Fruit fly (Drosophila melanogaster) whole organism, embryonic: Measurements from ENCODE around the gene CG4570.

Experiments
- ATbp ChIP-seq: fragments of 200-800 bp; sonication (Bioruptor generic); optimal IDR thresholded peaks from 2 replicates; lab custom pipeline; 2017; ENCODE audit warnings: missing biosample characterization, mild to moderate bottlenecking, missing genetic modification characterization, missing genetic modification reagents
- Antp ChIP-seq: fragments of 200-800 bp; sonication (Bioruptor generic); optimal IDR thresholded peaks from 3 replicates; lab custom pipeline; 2016; ENCODE audit warnings: missing biosample characterization, missing genetic modification characterization
- B-H1 ChIP-seq: fragments of 200-800 bp; sonication (Bioruptor generic); IDR thresholded peaks from 3 replicates; pipeline ENCODE4 v1.3.6; 2022; ENCODE audit warnings: missing biosample characterization, missing genetic modification characterization
- B-H2 ChIP-seq: fragments of 200-800 bp; sonication (Bioruptor generic); optimal IDR thresholded peaks from 2 replicates; lab custom pipeline; 2018; ENCODE audit warnings: missing biosample characterization, mild to moderate bottlenecking, missing genetic modification characterization
- CG10274 ChIP-seq: fragments of 200-800 bp; sonication (Bioruptor generic); optimal IDR thresholded peaks from 3 replicates; lab custom pipeline; 2017; ENCODE audit warnings: missing biosample characterization, mild to moderate bottlenecking, missing genetic modification characterization
- CG11695 ChIP-seq: fragments of 200-800 bp; sonication (Bioruptor generic); IDR thresholded peaks from 3 replicates; pipeline ENCODE4 v1.3.6; 2022; ENCODE audit warnings: missing biosample characterization, missing genetic modification characterization
- CG12155 ChIP-seq: fragments of 200-800 bp; sonication (Bioruptor generic); optimal IDR thresholded peaks from 3 replicates; lab custom pipeline; 2016; ENCODE audit warnings: missing biosample characterization, missing genetic modification characterization
- CG12236 ChIP-seq: fragments of 200-800 bp; sonication (Bioruptor generic); optimal IDR thresholded peaks from 2 replicates; lab custom pipeline; 2016; ENCODE audit warnings: missing biosample characterization, missing genetic modification characterization
- CG13424 ChIP-seq: fragments of 200-800 bp; sonication (Bioruptor generic); optimal IDR thresholded peaks from 2 replicates; lab custom pipeline; 2019; ENCODE audit warnings: missing biosample characterization, mild to moderate bottlenecking, missing genetic modification characterization, moderate library complexity
- CG14965 ChIP-seq: fragments of 200-800 bp; sonication (Bioruptor generic); optimal IDR thresholded peaks from 2 replicates; lab custom pipeline; 2016; ENCODE audit warnings: missing biosample characterization, missing genetic modification characterization, borderline replicate concordance
- CG17328 ChIP-seq: fragments of 200-800 bp; sonication (Bioruptor generic); IDR thresholded peaks from 2 replicates; pipeline ENCODE4 v1.3.6; 2022; ENCODE audit warnings: missing biosample characterization, missing genetic modification characterization
- CG2120 ChIP-seq: fragments of 200-800 bp; sonication (Bioruptor generic); optimal IDR thresholded peaks from 3 replicates; lab custom pipeline; 2016; ENCODE audit warnings: missing biosample characterization, missing genetic modification characterization
- CG3065 ChIP-seq: fragments of 200-800 bp; sonication (Bioruptor generic); optimal IDR thresholded peaks from 2 replicates; lab custom pipeline; 2016; ENCODE audit warnings: missing biosample characterization, missing genetic modification characterization
- CG4617 ChIP-seq: fragments of 200-800 bp; sonication (Bioruptor generic); optimal IDR thresholded peaks from 3 replicates; lab custom pipeline; 2016; ENCODE audit warnings: missing biosample characterization, missing genetic modification characterization, borderline replicate concordance
- CG4707 ChIP-seq: fragments of 200-800 bp; sonication (Bioruptor generic); optimal IDR thresholded peaks from 2 replicates; lab custom pipeline; 2018; ENCODE audit warnings: missing biosample characterization, mild to moderate bottlenecking, missing genetic modification characterization, moderate library complexity
- CG6791 ChIP-seq: fragments of 200-800 bp; sonication (Bioruptor generic); IDR thresholded peaks from 3 replicates; pipeline ENCODE4 v1.3.6; 2022; ENCODE audit warnings: missing biosample characterization, missing genetic modification characterization; ENCODE audit not compliant: partially characterized antibody
- CG7556 ChIP-seq: fragments of 200-800 bp; sonication (Bioruptor generic); optimal IDR thresholded peaks from 2 replicates; lab custom pipeline; 2017; ENCODE audit warnings: missing biosample characterization, mild to moderate bottlenecking, missing genetic modification characterization
- CG8478 ChIP-seq: fragments of >200 bp; optimal IDR thresholded peaks from 2 replicates; lab custom pipeline; 2018
- CG8944 ChIP-seq: fragments of 200-800 bp; sonication (Bioruptor generic); optimal IDR thresholded peaks from 3 replicates; lab custom pipeline; 2016; ENCODE audit warnings: missing biosample characterization, missing genetic modification characterization
- CG9215 ChIP-seq: fragments of 200-800 bp; sonication (Bioruptor generic); IDR thresholded peaks from 2 replicates; pipeline ENCODE4 v1.3.6; 2022; ENCODE audit warnings: missing biosample characterization, missing genetic modification characterization
- Chrac-16 ChIP-seq: fragments of 200-800 bp; sonication (Bioruptor generic); optimal IDR thresholded peaks from 3 replicates; lab custom pipeline; 2016; ENCODE audit warnings: missing biosample characterization, missing genetic modification characterization
- CkIIα-i1 ChIP-seq: fragments of 200-800 bp; sonication (Bioruptor generic); IDR thresholded peaks from 2 replicates; pipeline ENCODE4 v1.3.6; 2022; ENCODE audit warnings: missing biosample characterization, missing genetic modification characterization
- Dad ChIP-seq: fragments of 200-800 bp; sonication (Bioruptor generic); optimal IDR thresholded peaks from 3 replicates; lab custom pipeline; 2016; ENCODE audit warnings: missing biosample characterization, missing genetic modification characterization
- Dek ChIP-seq: fragments of 200-800 bp; sonication (Bioruptor generic); optimal IDR thresholded peaks from 3 replicates; lab custom pipeline; 2019; ENCODE audit warnings: missing biosample characterization, mild to moderate bottlenecking, missing genetic modification characterization, moderate library complexity
- E2f1 ChIP-seq: fragments of 200-800 bp; sonication (Bioruptor generic); IDR thresholded peaks from 2 replicates; pipeline ENCODE4 v1.3.6; 2022; ENCODE audit warnings: missing biosample characterization, missing genetic modification characterization
- Kr ChIP-seq: fragments of 200-800 bp; sonication (Bioruptor generic); optimal IDR thresholded peaks from 2 replicates; lab custom pipeline; 2017; ENCODE audit warnings: missing biosample characterization, mild to moderate bottlenecking, missing genetic modification characterization
- MBD-R2 ChIP-seq: fragments of 200-800 bp; sonication (Bioruptor generic); IDR thresholded peaks from 2 replicates; pipeline ENCODE4 v1.3.6; 2022; ENCODE audit warnings: missing biosample characterization, missing genetic modification characterization
- MESR4 ChIP-seq: fragments of 200-800 bp; sonication (Bioruptor generic); optimal IDR thresholded peaks from 2 replicates; lab custom pipeline; 2018; ENCODE audit warnings: missing biosample characterization, mild to moderate bottlenecking, missing genetic modification characterization, moderate library complexity
- Meics ChIP-seq: fragments of 200-800 bp; sonication (Bioruptor generic); optimal IDR thresholded peaks from 2 replicates; lab custom pipeline; 2017; ENCODE audit warnings: missing biosample characterization, mild to moderate bottlenecking, missing genetic modification characterization
- Oli ChIP-seq: fragments of 200-800 bp; sonication (Bioruptor generic); optimal IDR thresholded peaks from 2 replicates; lab custom pipeline; 2018; ENCODE audit warnings: missing biosample characterization, mild to moderate bottlenecking, missing genetic modification characterization, moderate library complexity
- Scr ChIP-seq: fragments of 200-800 bp; sonication (Bioruptor generic); IDR thresholded peaks from 2 replicates; pipeline ENCODE4 v1.3.6; 2022; ENCODE audit warnings: missing biosample characterization, missing genetic modification characterization; ENCODE audit not compliant: partially characterized antibody
- Sry-β ChIP-seq: fragments of 200-800 bp; sonication (Bioruptor generic); optimal IDR thresholded peaks from 2 replicates; lab custom pipeline; 2018; ENCODE audit warnings: missing biosample characterization, mild to moderate bottlenecking, missing genetic modification characterization, moderate library complexity
- Xrp1 ChIP-seq: fragments of 200-800 bp; sonication (Bioruptor generic); IDR thresholded peaks from 2 replicates; pipeline ENCODE4 v1.3.6; 2022; ENCODE audit warnings: missing biosample characterization, missing genetic modification characterization
- dm ChIP-seq: fragments of 200-800 bp; sonication (Bioruptor generic); optimal IDR thresholded peaks from 3 replicates; lab custom pipeline; 2016; ENCODE audit warnings: missing biosample characterization, missing genetic modification characterization
- fd96Cb ChIP-seq: fragments of 200-800 bp; sonication (Bioruptor generic); optimal IDR thresholded peaks from 2 replicates; lab custom pipeline; 2018; ENCODE audit warnings: missing biosample characterization, mild to moderate bottlenecking, missing genetic modification characterization, moderate library complexity
- gro ChIP-seq: fragments of 200-800 bp; sonication (Bioruptor generic); optimal IDR thresholded peaks from 2 replicates; lab custom pipeline; 2016; ENCODE audit warnings: missing biosample characterization, missing genetic modification characterization
- h ChIP-seq: fragments of >200 bp; optimal IDR thresholded peaks from 2 replicates; lab custom pipeline; 2017
- nerfin-1 ChIP-seq: fragments of 200-800 bp; sonication (Bioruptor generic); optimal IDR thresholded peaks from 3 replicates; lab custom pipeline; 2019; ENCODE audit warnings: missing biosample characterization, mild to moderate bottlenecking, missing genetic modification characterization, moderate library complexity
- odd ChIP-seq: fragments of 200-800 bp; sonication (Bioruptor generic); optimal IDR thresholded peaks from 2 replicates; lab custom pipeline; 2017; ENCODE audit warnings: missing biosample characterization, mild to moderate bottlenecking, missing genetic modification characterization
- pho ChIP-seq: fragments of 200-800 bp; sonication (Bioruptor generic); optimal IDR thresholded peaks from 2 replicates; lab custom pipeline; 2016; ENCODE audit warnings: missing biosample characterization, missing genetic modification characterization
- pita ChIP-seq: fragments of 200-800 bp; sonication (Bioruptor generic); optimal IDR thresholded peaks from 2 replicates; lab custom pipeline; 2017; ENCODE audit warnings: missing biosample characterization, mild to moderate bottlenecking, missing genetic modification characterization
- sim ChIP-seq: fragments of 200-800 bp; sonication (Bioruptor generic); IDR thresholded peaks from 2 replicates; pipeline ENCODE4 v1.3.6; 2022; ENCODE audit warnings: missing biosample characterization, missing genetic modification characterization
- sima ChIP-seq: fragments of 200-800 bp; sonication (Bioruptor generic); optimal IDR thresholded peaks from 2 replicates; lab custom pipeline; 2016; ENCODE audit warnings: missing biosample characterization, missing genetic modification characterization
- stwl ChIP-seq: fragments of 200-800 bp; sonication (Bioruptor generic); optimal IDR thresholded peaks from 3 replicates; lab custom pipeline; 2018; ENCODE audit warnings: missing biosample characterization, mild to moderate bottlenecking, missing genetic modification characterization, moderate library complexity
- toy ChIP-seq: fragments of 200-800 bp; sonication (Bioruptor generic); IDR thresholded peaks from 2 replicates; pipeline ENCODE4 v1.3.6; 2022; ENCODE audit warnings: missing biosample characterization, missing genetic modification characterization
- ttk ChIP-seq: fragments of 200-800 bp; sonication (Bioruptor generic); IDR thresholded peaks from 2 replicates; pipeline ENCODE4 v2.1.2; 2022; ENCODE audit warnings: missing biosample characterization, missing genetic modification characterization
- unc-4 ChIP-seq: fragments of 200-800 bp; sonication (Bioruptor generic); IDR thresholded peaks from 2 replicates; pipeline ENCODE4 v1.3.6; 2022; ENCODE audit warnings: missing biosample characterization, missing genetic modification characterization; ENCODE audit not compliant: partially characterized antibody
- vvl ChIP-seq: fragments of 200-800 bp; sonication (Bioruptor generic); IDR thresholded peaks from 2 replicates; pipeline ENCODE4 v1.3.6; 2022; ENCODE audit warnings: missing biosample characterization, missing genetic modification characterization
- z ChIP-seq: fragments of 200-800 bp; sonication (Bioruptor generic); IDR thresholded peaks from 3 replicates; pipeline ENCODE4 v1.3.6; 2022; ENCODE audit warnings: missing biosample characterization, missing genetic modification characterization

The CG4570 gene

DNA sequence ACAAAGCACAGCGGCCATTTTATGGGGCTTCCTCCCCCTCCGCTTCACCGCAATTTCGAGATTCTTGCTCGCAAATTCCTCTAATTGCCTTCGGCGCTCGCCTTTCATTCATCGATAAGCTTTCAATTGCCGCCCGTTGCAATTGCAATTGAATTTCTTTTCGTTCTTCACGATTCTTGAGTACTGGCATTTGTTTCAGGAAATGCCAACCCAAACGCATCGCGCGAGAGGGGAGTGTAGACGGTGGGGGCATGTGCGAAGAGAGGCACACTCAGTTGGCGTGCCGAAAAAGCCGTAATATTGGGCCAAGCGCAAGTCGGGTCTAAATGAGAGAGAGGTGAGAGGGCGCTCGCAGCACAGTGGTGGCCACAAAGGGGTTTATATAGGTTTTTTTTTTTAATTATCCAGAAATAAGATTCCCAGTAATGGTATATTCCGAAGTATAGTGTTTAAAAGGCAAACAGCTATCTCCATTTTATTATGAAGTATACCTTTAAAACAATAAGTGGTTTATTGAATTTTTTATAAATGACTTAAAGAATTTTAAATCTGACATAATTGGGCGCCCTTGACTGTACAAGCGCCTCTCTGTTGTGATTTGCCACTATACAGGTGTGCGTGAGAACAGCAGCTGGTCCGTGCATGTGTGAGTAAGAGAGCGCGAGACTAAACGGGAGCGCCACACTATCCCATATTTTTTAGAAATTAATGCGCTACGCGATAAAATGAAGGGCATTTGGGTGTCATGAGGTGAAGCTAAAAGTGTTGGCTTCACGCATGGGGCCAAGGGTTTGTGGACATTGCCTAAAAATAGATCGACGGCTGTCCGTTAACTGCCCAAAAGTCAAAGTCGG, 30.1 kb downstream of the CG4570 start (continued):
- TF ChIP-seq Dek (tag; lab: Kevin White, UChicago) (peak; percentile 86), CG11695 (peak; percentile 85), MBD-R2 (GFP tag; lab: Robert Waterston, UW) (peak; percentile 72; the same call in 1 of the 2 replicates), Kr (GFP tag; lab: Kevin White, UChicago) (no peak), odd (GFP tag; lab: Kevin White, UChicago) (peak; percentile 94), stwl (tag; lab: Kevin White, UChicago) (no peak), CkIIα-i1 (GFP tag; lab: Robert Waterston, UW) (no peak), CG8478 (no peak), CG4707 (peak; percentile 45), CG4617 (peak; percentile 36), fd96Cb (peak; percentile 74), pita (GFP tag; lab: Kevin White, UChicago) (no peak), Meics (GFP tag; lab: Kevin White, UChicago) (peak; percentile 94), nerfin-1 (tag; lab: Kevin White, UChicago) (peak; percentile 83), Chrac-16 (GFP tag; lab: Kevin White, UChicago) (peak; percentile 86), CG14965 (GFP tag; lab: Kevin White, UChicago) (no peak), unc-4 (GFP tag; lab: Robert Waterston, UW) (0 out of 2 replicates have a peak, but pooled peaks have one; percentile 35), CG3065 (no peak), Scr (0 out of 2 replicates have a peak, but pooled peaks have one; percentile 25), CG9215 (peak; percentile 91), CG13424 (tag; lab: Kevin White, UChicago) (peak; percentile 94), Dad (GFP tag; lab: Kevin White, UChicago) (peak; percentile 77), CG17328 (GFP tag; lab: Robert Waterston, UW) (peak; percentile 77), Xrp1 (GFP tag; lab: Robert Waterston, UW) (peak; percentile 91), B-H1 (GFP tag; lab: Robert Waterston, UW) (peak; percentile 84), gro (GFP tag; lab: Kevin White, UChicago) (peak; percentile 84), pho (GFP tag; lab: Kevin White, UChicago) (peak; percentile 95), CG12155 (GFP tag; lab: Kevin White, UChicago) (peak; percentile 85), Sry-β (GFP tag; lab: Kevin White, UChicago) (peak; percentile 16), sim (GFP tag; lab: Robert Waterston, UW) (no peak), CG10274 (GFP tag; lab: Kevin White, UChicago) (peak; percentile 99), E2f1 (GFP tag; lab: Robert Waterston, UW) (no peak; the same call in none of the 2 replicates), dm (GFP tag; lab: Kevin White, UChicago) (peak; percentile 60), vvl (GFP tag; lab: Robert Waterston, UW) (peak; percentile 94), ATbp (GFP tag; lab: Kevin White, UChicago) (peak; percentile 87), ttk (GFP tag; lab: Robert Waterston, UW) (peak; percentile 84), CG6791 (GFP tag; lab: Robert Waterston, UW) (no peak), CG8944 (peak; percentile 79), Oli (tag; lab: Kevin White, UChicago) (peak; percentile 91), CG2120 (peak; percentile 97), B-H2 (GFP tag; lab: Kevin White, UChicago) (peak; percentile 89), toy (GFP tag; lab: Robert Waterston, UW) (no peak), CG7556 (peak; percentile 95), sima (GFP tag; lab: Kevin White, UChicago) (peak; percentile 29), z (GFP tag; lab: Robert Waterston, UW) (no peak; the same call in 2 of the 3 replicates), MESR4 (GFP tag; lab: Kevin White, UChicago) (no peak), h (lab: Kevin White, UChicago) (no peak), CG12236 (GFP tag; lab: Kevin White, UChicago) (peak; percentile 70), Antp (GFP tag; lab: Kevin White, UChicago) (peak; percentile 74)
